Fruit fly (Drosophila melanogaster): Measurements from ENCODE around the gene CG9593.

CG9593 gene

dm6 chr3R:15803502-15804461 is 1.7 kb downstream of the CG9593 start, which contains the start of gene alpha-Man-IIb (continued):
- 0 out of 2 replicates have a peak, but pooled peaks have one; percentile 13 for TF ChIP-seq ssp (GFP tag; IDR thresholded peaks at IDR 0.05)
- peak; percentile 12; the same call in 1 of the 2 replicates for TF ChIP-seq CG10366 (GFP tag; IDR thresholded peaks at IDR 0.05)
- TF ChIP-seq CG8924 (tag; optimal IDR thresholded peaks at IDR 0.05): peak; percentile 56
- peak; percentile 31 for TF ChIP-seq CG6765 (GFP tag; optimal IDR thresholded peaks at IDR 0.05)
- no peak for TF ChIP-seq lov (optimal IDR thresholded peaks at IDR 0.05)
- peak; percentile 51; the same call in 1 of the 3 replicates for TF ChIP-seq lov (GFP tag; IDR thresholded peaks at IDR 0.05)
- peak; percentile 80 for TF ChIP-seq vnd (GFP tag; IDR thresholded peaks at IDR 0.05; ENCODE audit: partially characterized antibody)
- no peak for TF ChIP-seq pan (optimal IDR thresholded peaks at IDR 0.05)
- TF ChIP-seq pan (GFP tag; optimal IDR thresholded peaks at IDR 0.05 in 1 of 2, IDR thresholded peaks at IDR 0.05 in 1 of 2): peak in 1 of 2 experiments; percentile 48
- peak; percentile 31 for TF ChIP-seq Meics (GFP tag; optimal IDR thresholded peaks at IDR 0.05)
- TF ChIP-seq gfzf (GFP tag; optimal IDR thresholded peaks at IDR 0.05): peak; percentile 84
- peak; percentile 64 for TF ChIP-seq Sry-δ (GFP tag; optimal IDR thresholded peaks at IDR 0.05)
- peak; percentile 74; the same call in 2 of the 3 replicates for TF ChIP-seq CG2199 (GFP tag; IDR thresholded peaks at IDR 0.05)
- TF ChIP-seq CG1233 (GFP tag; optimal IDR thresholded peaks at IDR 0.05): peak; percentile 6
- peak; percentile 13 for TF ChIP-seq HHEX (GFP tag; optimal IDR thresholded peaks at IDR 0.05)
- TF ChIP-seq Hey (tag; optimal IDR thresholded peaks at IDR 0.05): no peak
- TF ChIP-seq trem (tag; optimal IDR thresholded peaks at IDR 0.05): peak; percentile 50
- peak; percentile 27 for TF ChIP-seq MESR4 (GFP tag; optimal IDR thresholded peaks at IDR 0.05)
- peak; percentile 97 for TF ChIP-seq Dp (GFP tag; optimal IDR thresholded peaks at IDR 0.05)
- no peak for TF ChIP-seq CG3847 (GFP tag; IDR thresholded peaks at IDR 0.05)
- TF ChIP-seq slbo (GFP tag; IDR thresholded peaks at IDR 0.05): peak; percentile 50; the same call in 1 of the 2 replicates
- peak; percentile 79 for TF ChIP-seq Bgb (GFP tag; IDR thresholded peaks at IDR 0.05; ENCODE audit: partially characterized antibody)
- 0 out of 2 replicates have a peak, but pooled peaks have one; percentile 14 for TF ChIP-seq CG11247 (GFP tag; IDR thresholded peaks at IDR 0.05)
- peak; percentile 25 for TF ChIP-seq sug (tag; optimal IDR thresholded peaks at IDR 0.05)
- peak; percentile 64; the same call in 2 of the 3 replicates for TF ChIP-seq Opbp (GFP tag; IDR thresholded peaks at IDR 0.05; ENCODE audit: partially characterized antibody)
- no peak for TF ChIP-seq eyg (GFP tag; optimal IDR thresholded peaks at IDR 0.05)
- TF ChIP-seq CG33557 (GFP tag; optimal IDR thresholded peaks at IDR 0.05): peak; percentile 12
- peak; percentile 59 for TF ChIP-seq CG2116 (GFP tag; optimal IDR thresholded peaks at IDR 0.05)
- TF ChIP-seq CG4404 (GFP tag; IDR thresholded peaks at IDR 0.05): no peak
- peak; percentile 30; the same call in 1 of the 2 replicates for TF ChIP-seq CG31441 (GFP tag; IDR thresholded peaks at IDR 0.05)
- TF ChIP-seq gsb-n (tag; optimal IDR thresholded peaks at IDR 0.05): peak; percentile 55
- TF ChIP-seq CG34422 (GFP tag; IDR thresholded peaks at IDR 0.05): peak; percentile 84; the same call in 1 of the 3 replicates
- TF ChIP-seq CG9797 (GFP tag; optimal IDR thresholded peaks at IDR 0.05): peak; percentile 81
- peak; percentile 45; the same call in 1 of the 2 replicates for TF ChIP-seq stc (GFP tag; IDR thresholded peaks at IDR 0.05)
- peak; percentile 20 for TF ChIP-seq CG4820 (GFP tag; optimal IDR thresholded peaks at IDR 0.05)
- peak; percentile 35 for TF ChIP-seq Xbp1 (GFP tag; optimal IDR thresholded peaks at IDR 0.05)
- no peak for TF ChIP-seq CG15696 (tag; optimal IDR thresholded peaks at IDR 0.05)
- TF ChIP-seq Asciz (GFP tag; optimal IDR thresholded peaks at IDR 0.05): peak; percentile 23
- TF ChIP-seq CG32532 (GFP tag; IDR thresholded peaks at IDR 0.05): peak; percentile 45; the same call in 1 of the 2 replicates
- peak; percentile 33 for TF ChIP-seq kay (GFP tag; optimal IDR thresholded peaks at IDR 0.05)
- TF ChIP-seq NFAT (GFP tag; IDR thresholded peaks at IDR 0.05): peak; percentile 24; the same call in 1 of the 2 replicates
- no peak for TF ChIP-seq CG8478 (optimal IDR thresholded peaks at IDR 0.05)
- peak; percentile 52 for TF ChIP-seq vvl (GFP tag; IDR thresholded peaks at IDR 0.05)
- TF ChIP-seq lbe (GFP tag; optimal IDR thresholded peaks at IDR 0.05): no peak
- no peak for TF ChIP-seq CG3407 (GFP tag; optimal IDR thresholded peaks at IDR 0.05)
- TF ChIP-seq Rfx (GFP tag; IDR thresholded peaks at IDR 0.05): peak; percentile 54
- TF ChIP-seq MBD-R2 (GFP tag; IDR thresholded peaks at IDR 0.05): peak; percentile 43; the same call in 1 of the 2 replicates
- TF ChIP-seq org-1 (GFP tag; optimal IDR thresholded peaks at IDR 0.05): no peak
